Worm (Caenorhabditis elegans): ENCODE measurements around the gene dnsn-1.

Gene dnsn-1

ce11 chrII:385258-385657, 25.5 kb downstream of the dnsn-1 start, which contains the start of gene C03H5.5:
Gene C03H5.5 (minus strand): TSS chrII:385358.
- no peak for TF ChIP-seq pqm-1 (tag; optimal IDR thresholded peaks at IDR 0.05)
- TF ChIP-seq npax-4 (tag; optimal IDR thresholded peaks at IDR 0.05) = no peak

ce11 chrII:379935-380334, 30.8 kb downstream of the dnsn-1 start, which contains the start of gene C03H5.7:
Gene C03H5.7 (plus strand): TSS chrII:380235.
- no peak for TF ChIP-seq hlh-13 (GFP tag; optimal IDR thresholded peaks at IDR 0.05)
- TF ChIP-seq ceh-14 (tag; optimal IDR thresholded peaks at IDR 0.05) = no peak

ce11 chrII:378351-378750, 32.4 kb downstream of the dnsn-1 start, which contains the start of gene C03H5.9:
Gene C03H5.9 (plus strand): TSS chrII:378651.
- TF ChIP-seq hlh-15 (tag; optimal IDR thresholded peaks at IDR 0.05) = no peak

- TF ChIP-seq ceh-45 (GFP tag; IDR thresholded peaks at IDR 0.05) = no peak
- TF ChIP-seq dmd-4 (tag; optimal IDR thresholded peaks at IDR 0.05; ENCODE audit: borderline replicate concordance) = no peak
- TF ChIP-seq rnt-1 (tag; optimal IDR thresholded peaks at IDR 0.05) = no peak
- no peak for TF ChIP-seq gmeb-2 (tag; optimal IDR thresholded peaks at IDR 0.05)
- TF ChIP-seq hlh-30 (tag; optimal IDR thresholded peaks at IDR 0.05; ENCODE audit: insufficient read depth) = no peak
- no peak for TF ChIP-seq pqm-1 (tag; optimal IDR thresholded peaks at IDR 0.05)
- no peak for TF ChIP-seq tbx-7 (tag; optimal IDR thresholded peaks at IDR 0.05)
Observed at ce11 chrII:374950-375349, 35.8 kb downstream of the dnsn-1 start, which contains the start of gene C03H5.4. Gene C03H5.4 (plus strand): TSS chrII:375250.

- TF ChIP-seq nfya-1 (tag; optimal IDR thresholded peaks at IDR 0.05) (peak; percentile 69), hlh-13 (GFP tag; optimal IDR thresholded peaks at IDR 0.05) (no peak), ceh-22 (tag; optimal IDR thresholded peaks at IDR 0.05) (no peak)
Observed at ce11 chrII:372235-372634, 38.5 kb downstream of the dnsn-1 start.

ce11 chrII:371549-371948, 39.2 kb downstream of the dnsn-1 start:
- TF ChIP-seq fkh-6 (tag; optimal IDR thresholded peaks at IDR 0.05) (no peak), C38D4.7 (GFP tag; optimal IDR thresholded peaks at IDR 0.05) (no peak), ceh-34 (tag; optimal IDR thresholded peaks at IDR 0.05) (no peak), elt-4 (tag; optimal IDR thresholded peaks at IDR 0.05) (no peak)

- TF ChIP-seq ceh-34 (tag; optimal IDR thresholded peaks at IDR 0.05) = no peak
- no peak for TF ChIP-seq tbx-7 (tag; optimal IDR thresholded peaks at IDR 0.05)
- TF ChIP-seq lim-6 (tag; optimal IDR thresholded peaks at IDR 0.05) = no peak
- no peak for TF ChIP-seq eyg-1 (tag; optimal IDR thresholded peaks at IDR 0.05)
- peak; percentile 53 for TF ChIP-seq nfya-1 (tag; optimal IDR thresholded peaks at IDR 0.05)
Observed at ce11 chrII:370394-370793, 40.3 kb downstream of the dnsn-1 start.

- TF ChIP-seq dve-1 (tag; optimal IDR thresholded peaks at IDR 0.05) = no peak
- TF ChIP-seq unc-86 (tag; optimal IDR thresholded peaks at IDR 0.05) = no peak
- no peak for TF ChIP-seq ahr-1 (tag; optimal IDR thresholded peaks at IDR 0.05)
- no peak for TF ChIP-seq Y22D7AL.16 (tag; optimal IDR thresholded peaks at IDR 0.05)
- no peak for TF ChIP-seq ceh-22 (tag; optimal IDR thresholded peaks at IDR 0.05)
- TF ChIP-seq tbx-2 (tag; optimal IDR thresholded peaks at IDR 0.05) = no peak
- TF ChIP-seq ceh-30 (tag; optimal IDR thresholded peaks at IDR 0.05) = no peak
- TF ChIP-seq F13H6.1 (tag; optimal IDR thresholded peaks at IDR 0.05) = no peak
- no peak for TF ChIP-seq unc-42 (tag; optimal IDR thresholded peaks at IDR 0.05)
- TF ChIP-seq T23F11.4 (GFP tag; optimal IDR thresholded peaks at IDR 0.05) = no peak
- TF ChIP-seq tbx-7 (tag; optimal IDR thresholded peaks at IDR 0.05) = no peak
- TF ChIP-seq sox-2 (GFP tag; IDR thresholded peaks at IDR 0.05) = no peak
Observed at ce11 chrII:367455-367854, 43.3 kb downstream of the dnsn-1 start, which contains the start of gene ptr-3. Gene ptr-3 (minus strand): TSS chrII:367555.

All from whole organism, late embryonic.